Fruit fly (Drosophila melanogaster) whole organism, embryonic: ENCODE results near the gene Root.
A peak's percentile ranks its signal among the peaks of the same experiment; 100 is the strongest.

Source experiments
- Awh ChIP-seq: fragments of 200-800 bp; sonication (Bioruptor generic); IDR thresholded peaks from 2 replicates; pipeline ENCODE4, ENCODE4 v1.3.6; 2022; ENCODE audit warnings: missing biosample characterization, missing genetic modification characterization
- B-H2 ChIP-seq: fragments of 200-800 bp; sonication (Bioruptor generic); optimal IDR thresholded peaks from 2 replicates; lab custom pipeline; 2018; ENCODE audit warnings: missing biosample characterization, mild to moderate bottlenecking, missing genetic modification characterization
- BEAF-32 ChIP-seq: fragments of 200-800 bp; sonication (Bioruptor generic); optimal IDR thresholded peaks from 3 replicates; lab custom pipeline; 2017; ENCODE audit warnings: missing biosample characterization, missing genetic modification characterization, mild to moderate bottlenecking, moderate library complexity, missing genetic modification reagents
- CG10147 ChIP-seq: fragments of 200-800 bp; sonication (Bioruptor generic); optimal IDR thresholded peaks from 2 replicates; lab custom pipeline; 2019; ENCODE audit warnings: missing biosample characterization, mild to moderate bottlenecking, missing genetic modification characterization, moderate library complexity
- CG10209 ChIP-seq: fragments of 200-800 bp; sonication (Bioruptor generic); optimal IDR thresholded peaks from 3 replicates; lab custom pipeline; 2017; ENCODE audit warnings: missing biosample characterization, mild to moderate bottlenecking, missing genetic modification characterization, missing genetic modification reagents
- CG11398 ChIP-seq: fragments of 200-800 bp; sonication (Bioruptor generic); optimal IDR thresholded peaks from 2 replicates; lab custom pipeline; 2016; ENCODE audit warnings: missing biosample characterization, missing genetic modification characterization
- CG12391 ChIP-seq: fragments of 200-800 bp; sonication (Bioruptor generic); optimal IDR thresholded peaks from 3 replicates; lab custom pipeline; 2018; ENCODE audit warnings: missing biosample characterization, mild to moderate bottlenecking, missing genetic modification characterization, moderate library complexity
- CG17912 ChIP-seq: fragments of 200-800 bp; sonication (Bioruptor generic); optimal IDR thresholded peaks from 2 replicates; lab custom pipeline; 2018; ENCODE audit warnings: missing biosample characterization, mild to moderate bottlenecking, missing genetic modification characterization
- CG18476 ChIP-seq: fragments of 200-800 bp; sonication (Bioruptor generic); optimal IDR thresholded peaks from 2 replicates; lab custom pipeline; 2016; ENCODE audit warnings: missing biosample characterization, mild to moderate bottlenecking, missing genetic modification characterization
- CG2712 ChIP-seq: fragments of 200-800 bp; optimal IDR thresholded peaks from 3 replicates; lab custom pipeline; 2019; ENCODE audit warnings: missing biosample characterization, mild to moderate bottlenecking, missing genetic modification characterization, moderate library complexity
- CG3281 ChIP-seq: fragments of 200-800 bp; sonication (Bioruptor generic); optimal IDR thresholded peaks from 3 replicates; lab custom pipeline; 2017; ENCODE audit warnings: missing biosample characterization, mild to moderate bottlenecking, missing genetic modification characterization
- CG34224 ChIP-seq: fragments of 200-800 bp; sonication (Bioruptor generic); IDR thresholded peaks from 3 replicates; pipeline ENCODE4 v1.3.6; 2022; ENCODE audit warnings: missing biosample characterization, missing genetic modification characterization; ENCODE audit not compliant: partially characterized antibody
- CG34422 ChIP-seq: fragments of 200-800 bp; sonication (Bioruptor generic); IDR thresholded peaks from 3 replicates; pipeline ENCODE4 v1.3.6; 2022; ENCODE audit warnings: missing biosample characterization, missing genetic modification characterization
- CG3726 ChIP-seq: fragments of 200-800 bp; sonication (Bioruptor generic); IDR thresholded peaks from 3 replicates; pipeline ENCODE4, ENCODE4 v1.3.6; 2022; ENCODE audit warnings: missing biosample characterization, missing genetic modification characterization
- CG6854 ChIP-seq: fragments of 200-800 bp; sonication (Bioruptor generic); optimal IDR thresholded peaks from 3 replicates; lab custom pipeline; 2017; ENCODE audit warnings: missing biosample characterization, mild to moderate bottlenecking, missing genetic modification characterization
- CG7556 ChIP-seq: fragments of 200-800 bp; sonication (Bioruptor generic); optimal IDR thresholded peaks from 2 replicates; lab custom pipeline; 2017; ENCODE audit warnings: missing biosample characterization, mild to moderate bottlenecking, missing genetic modification characterization
- CG7745 ChIP-seq: fragments of 200-800 bp; sonication (Bioruptor generic); optimal IDR thresholded peaks from 2 replicates; lab custom pipeline; 2018; ENCODE audit warnings: missing biosample characterization, mild to moderate bottlenecking, missing genetic modification characterization, moderate library complexity
- CG7786 ChIP-seq: fragments of 200-800 bp; sonication (Bioruptor generic); optimal IDR thresholded peaks from 2 replicates; lab custom pipeline; 2016; ENCODE audit warnings: missing biosample characterization, missing genetic modification characterization
- CG8089 ChIP-seq: fragments of 200-800 bp; sonication (Bioruptor generic); optimal IDR thresholded peaks from 3 replicates; lab custom pipeline; 2016; ENCODE audit warnings: missing biosample characterization, missing genetic modification characterization
- CG8281 ChIP-seq: fragments of 200-800 bp; sonication (Bioruptor generic); optimal IDR thresholded peaks from 2 replicates; lab custom pipeline; 2018; ENCODE audit warnings: missing biosample characterization, mild to moderate bottlenecking, missing genetic modification characterization, moderate library complexity
- D19A ChIP-seq: fragments of 200-800 bp; optimal IDR thresholded peaks from 3 replicates; lab custom pipeline; 2019; ENCODE audit warnings: missing biosample characterization, mild to moderate bottlenecking, missing genetic modification characterization, moderate library complexity
- Gsc ChIP-seq: fragments of 200-800 bp; sonication (Bioruptor generic); IDR thresholded peaks from 2 replicates; pipeline ENCODE4 v1.3.6; 2022; ENCODE audit warnings: missing biosample characterization, missing genetic modification characterization
- HHEX ChIP-seq: fragments of 200-800 bp; sonication (Bioruptor generic); optimal IDR thresholded peaks from 3 replicates; lab custom pipeline; 2017; ENCODE audit warnings: missing biosample characterization, mild to moderate bottlenecking, missing genetic modification characterization, missing genetic modification reagents
- HLH4C ChIP-seq: fragments of 200-800 bp; sonication (Bioruptor generic); IDR thresholded peaks from 3 replicates; pipeline ENCODE4 v1.3.6; 2022; ENCODE audit warnings: missing biosample characterization, missing genetic modification characterization; ENCODE audit not compliant: partially characterized antibody
- MESR4 ChIP-seq: fragments of 200-800 bp; sonication (Bioruptor generic); optimal IDR thresholded peaks from 2 replicates; lab custom pipeline; 2018; ENCODE audit warnings: missing biosample characterization, mild to moderate bottlenecking, missing genetic modification characterization, moderate library complexity
- Mad ChIP-seq: fragments of 200-800 bp; sonication (Bioruptor generic); optimal IDR thresholded peaks from 2 replicates; lab custom pipeline; 2016; ENCODE audit warnings: missing biosample characterization, missing genetic modification characterization
- Sox102F ChIP-seq: fragments of 200-800 bp; sonication (Bioruptor generic); optimal IDR thresholded peaks from 2 replicates; lab custom pipeline; 2018; ENCODE audit warnings: missing biosample characterization, mild to moderate bottlenecking, missing genetic modification characterization, moderate library complexity
- Sry-δ ChIP-seq: fragments of 200-800 bp; sonication (Bioruptor generic); optimal IDR thresholded peaks from 2 replicates; lab custom pipeline; 2016; ENCODE audit warnings: missing biosample characterization, missing genetic modification characterization
- Trl ChIP-seq, 3 experiments: fragments of >200 bp in 2 of 3; fragments of 200-800 bp in 1 of 3; sonication (Bioruptor generic) in 1 of 3; optimal IDR thresholded peaks; 2 replicates in 1 of 3; 3 replicates in 2 of 3; lab custom pipeline; 2016 to 2017; ENCODE audit warnings: missing biosample characterization in 1 of 3, missing genetic modification characterization in 1 of 3
- az2 ChIP-seq: fragments of 200-800 bp; sonication (Bioruptor generic); optimal IDR thresholded peaks from 3 replicates; lab custom pipeline; 2016; ENCODE audit warnings: missing biosample characterization, missing genetic modification characterization
- chinmo ChIP-seq: fragments of 200-800 bp; sonication (Bioruptor generic); IDR thresholded peaks from 4 replicates; pipeline ENCODE4 v1.3.6; 2022; ENCODE audit warnings: missing biosample characterization, missing genetic modification characterization; ENCODE audit not compliant: partially characterized antibody
- emc ChIP-seq: fragments of 200-800 bp; sonication (Bioruptor generic); optimal IDR thresholded peaks from 2 replicates; lab custom pipeline; 2016; ENCODE audit warnings: missing biosample characterization, missing genetic modification characterization
- gfzf ChIP-seq: fragments of 200-800 bp; sonication (Bioruptor generic); optimal IDR thresholded peaks from 2 replicates; lab custom pipeline; 2016; ENCODE audit warnings: missing biosample characterization, mild to moderate bottlenecking, missing genetic modification characterization, moderate library complexity
- grn ChIP-seq: fragments of 200-800 bp; sonication (Bioruptor generic); optimal IDR thresholded peaks from 3 replicates; lab custom pipeline; 2017; ENCODE audit warnings: missing biosample characterization, missing genetic modification characterization
- jumu ChIP-seq: fragments of 200-800 bp; sonication (Bioruptor generic); optimal IDR thresholded peaks from 3 replicates; lab custom pipeline; 2016; ENCODE audit warnings: missing biosample characterization, missing genetic modification characterization
- kah ChIP-seq: fragments of 200-800 bp; sonication (Bioruptor generic); optimal IDR thresholded peaks from 2 replicates; lab custom pipeline; 2018; ENCODE audit warnings: missing biosample characterization, mild to moderate bottlenecking, missing genetic modification characterization
- kay ChIP-seq: fragments of 200-800 bp; sonication (Bioruptor generic); optimal IDR thresholded peaks from 2 replicates; lab custom pipeline; 2016; ENCODE audit warnings: missing biosample characterization, missing genetic modification characterization
- ken ChIP-seq: fragments of 200-800 bp; sonication (Bioruptor generic); IDR thresholded peaks from 3 replicates; pipeline ENCODE4 v1.3.6; 2022; ENCODE audit warnings: missing biosample characterization, missing genetic modification characterization
- lbe ChIP-seq: fragments of 200-800 bp; sonication (Bioruptor generic); optimal IDR thresholded peaks from 2 replicates; lab custom pipeline; 2016; ENCODE audit warnings: missing biosample characterization, mild to moderate bottlenecking, missing genetic modification characterization
- pho ChIP-seq: fragments of 200-800 bp; sonication (Bioruptor generic); optimal IDR thresholded peaks from 2 replicates; lab custom pipeline; 2016; ENCODE audit warnings: missing biosample characterization, missing genetic modification characterization
- pum ChIP-seq: fragments of 200-800 bp; sonication (Bioruptor generic); optimal IDR thresholded peaks from 2 replicates; lab custom pipeline; 2016; ENCODE audit warnings: missing biosample characterization, missing genetic modification characterization
- pzg ChIP-seq: fragments of 200-800 bp; sonication (Bioruptor generic); optimal IDR thresholded peaks from 3 replicates; lab custom pipeline; 2018; ENCODE audit warnings: missing biosample characterization, mild to moderate bottlenecking, missing genetic modification characterization, moderate library complexity
- repo ChIP-seq: fragments of 200-800 bp; sonication (Bioruptor generic); optimal IDR thresholded peaks from 2 replicates; lab custom pipeline; 2016; ENCODE audit warnings: missing biosample characterization, missing genetic modification characterization
- ro ChIP-seq: fragments of 200-800 bp; sonication (Bioruptor generic); IDR thresholded peaks from 2 replicates; pipeline ENCODE4 v1.3.6; 2022; ENCODE audit warnings: missing biosample characterization, missing genetic modification characterization
- schlank ChIP-seq: fragments of 200-800 bp; sonication (Bioruptor generic); optimal IDR thresholded peaks from 2 replicates; lab custom pipeline; 2018; ENCODE audit warnings: missing biosample characterization, mild to moderate bottlenecking, missing genetic modification characterization
- scrt ChIP-seq: fragments of 200-800 bp; sonication (Bioruptor generic); optimal IDR thresholded peaks from 2 replicates; lab custom pipeline; 2018; ENCODE audit warnings: missing biosample characterization, mild to moderate bottlenecking, missing genetic modification characterization, moderate library complexity
- shn ChIP-seq: fragments of 200-800 bp; sonication (Bioruptor generic); optimal IDR thresholded peaks from 3 replicates; lab custom pipeline; 2016; ENCODE audit warnings: missing biosample characterization, missing genetic modification characterization
- usp ChIP-seq: fragments of >200 bp; optimal IDR thresholded peaks from 2 replicates; lab custom pipeline; 2017; ENCODE audit warnings: missing biosample characterization, missing genetic modification characterization

Root gene

dm6 chr3R:24112320-24113069 lies 591 bp upstream of the Root start, which contains the start of gene CG13605 (continued):
- no peak for TF ChIP-seq CG8089 (GFP tag; lab: Kevin White, UChicago)
- no peak for TF ChIP-seq emc (GFP tag; lab: Kevin White, UChicago)
- TF ChIP-seq Mad = no peak
- no peak for TF ChIP-seq Gsc (GFP tag; lab: Robert Waterston, UW)
- peak; percentile 41 for TF ChIP-seq shn (GFP tag; lab: Kevin White, UChicago)
- TF ChIP-seq HHEX = peak; percentile 88
- TF ChIP-seq MESR4 (GFP tag; lab: Kevin White, UChicago) = peak; percentile 18
- TF ChIP-seq CG17912 = no peak
- no peak for TF ChIP-seq pho (GFP tag; lab: Kevin White, UChicago)
- peak; percentile 75 for TF ChIP-seq az2 (GFP tag; lab: Kevin White, UChicago)
- peak; percentile 82 for TF ChIP-seq CG6854 (GFP tag; lab: Kevin White, UChicago)
- TF ChIP-seq CG12391 = peak; percentile 82
- TF ChIP-seq CG11398 = no peak
- TF ChIP-seq HLH4C (GFP tag; lab: Robert Waterston, UW) = 0 out of 3 replicates have a peak, but pooled peaks have one; percentile 33
- peak; percentile 55 for TF ChIP-seq schlank (tag; lab: Kevin White, UChicago)
- TF ChIP-seq scrt (GFP tag; lab: Kevin White, UChicago) = peak; percentile 73
- peak; percentile 34 for TF ChIP-seq CG18476 (GFP tag; lab: Kevin White, UChicago)
- no peak for TF ChIP-seq grn
- peak; percentile 37; the same call in 1 of the 2 replicates for TF ChIP-seq Awh (GFP tag; lab: Robert Waterston, UW)
- TF ChIP-seq CG3281 = peak; percentile 84
- peak; percentile 54 for TF ChIP-seq CG7786 (GFP tag; lab: Kevin White, UChicago)
- TF ChIP-seq pum (GFP tag; lab: Kevin White, UChicago) = peak; percentile 44
- TF ChIP-seq CG7556 (GFP tag; lab: Kevin White, UChicago) = peak; percentile 75
- peak; percentile 11 for TF ChIP-seq Sry-δ (GFP tag; lab: Kevin White, UChicago)
- TF ChIP-seq kah (GFP tag; lab: Kevin White, UChicago) = peak; percentile 38
- peak; percentile 67 for TF ChIP-seq D19A (tag; lab: Kevin White, UChicago)
- peak; percentile 37 for TF ChIP-seq BEAF-32 (GFP tag; lab: Kevin White, UChicago)
- TF ChIP-seq lbe = peak; percentile 64
- TF ChIP-seq kay (GFP tag; lab: Kevin White, UChicago) = peak; percentile 48
- no peak for TF ChIP-seq Trl (optimal IDR thresholded peaks at IDR 0.05; lab: Kevin White, UChicago)
- TF ChIP-seq Trl (GFP tag; optimal IDR thresholded peaks at IDR 0.05; lab: Kevin White, UChicago) = peak; percentile 62
- TF ChIP-seq CG3726 (GFP tag; lab: Robert Waterston, UW) = 0 out of 3 replicates have a peak, but pooled peaks have one; percentile 14
- 0 out of 3 replicates have a peak, but pooled peaks have one; percentile 44 for TF ChIP-seq CG34224
- peak; percentile 24 for TF ChIP-seq jumu (GFP tag; lab: Kevin White, UChicago)
- TF ChIP-seq gfzf (GFP tag; lab: Kevin White, UChicago) = peak; percentile 84
- TF ChIP-seq B-H2 = peak; percentile 57
- TF ChIP-seq chinmo (GFP tag; lab: Robert Waterston, UW) = peak; percentile 5; the same call in 1 of the 4 replicates
- TF ChIP-seq CG34422 (GFP tag; lab: Robert Waterston, UW) = peak; percentile 74; the same call in 2 of the 3 replicates
- TF ChIP-seq CG10147 (GFP tag; lab: Kevin White, UChicago) = peak; percentile 79
- TF ChIP-seq repo (GFP tag; lab: Kevin White, UChicago) = peak; percentile 36
- TF ChIP-seq pzg (GFP tag; lab: Kevin White, UChicago) = peak; percentile 63
- TF ChIP-seq CG2712 = peak; percentile 80
- TF ChIP-seq usp (GFP tag; lab: Kevin White, UChicago) = no peak
- peak; percentile 27 for TF ChIP-seq CG8281 (tag; lab: Kevin White, UChicago)
- TF ChIP-seq CG7745 (tag; lab: Kevin White, UChicago) = peak; percentile 65
- no peak for TF ChIP-seq ro
- TF ChIP-seq CG10209 = peak; percentile 80
- peak; percentile 41; the same call in 1 of the 3 replicates for TF ChIP-seq ken (GFP tag; lab: Robert Waterston, UW)
- TF ChIP-seq Sox102F (GFP tag; lab: Kevin White, UChicago) = peak; percentile 82
